Worm (Caenorhabditis elegans) whole organism, L2 larva: ENCODE measurements around the gene col-76.

Source experiments
- C34F6.9 ChIP-seq: fragments of 150-350 bp; optimal IDR thresholded peaks from 2 replicates; lab custom pipeline; 2014; ENCODE audit warnings: missing biosample characterization, missing genetic modification characterization
- F13H6.1 ChIP-seq: sonication (generic microtip); optimal IDR thresholded peaks from 2 replicates; lab custom pipeline; 2016; ENCODE audit warnings: missing genetic modification characterization, missing compliant biosample characterization
- R02D3.7 ChIP-seq: fragments of 150-350 bp; optimal IDR thresholded peaks from 2 replicates; lab custom pipeline; 2014; ENCODE audit warnings: missing biosample characterization, missing genetic modification characterization
- Y55F3AM.14 ChIP-seq: fragments of 200-800 bp; sonication (Bioruptor generic); optimal IDR thresholded peaks from 2 replicates; lab custom pipeline; 2018; ENCODE audit warnings: mild to moderate bottlenecking, missing genetic modification characterization, missing compliant biosample characterization
- alr-1 ChIP-seq: fragments of 150-350 bp; optimal IDR thresholded peaks from 2 replicates; lab custom pipeline; 2014; ENCODE audit warnings: missing biosample characterization, missing genetic modification characterization
- aly-2 ChIP-seq: fragments of 150-350 bp; optimal IDR thresholded peaks from 2 replicates; lab custom pipeline; 2014; ENCODE audit warnings: missing biosample characterization, missing genetic modification characterization
- ama-1 ChIP-seq: fragments of 150-350 bp; optimal IDR thresholded peaks from 2 replicates; lab custom pipeline; 2018; ENCODE audit warnings: inconsistent platforms
- blmp-1 ChIP-seq: sonication (generic microtip); optimal IDR thresholded peaks from 2 replicates; lab custom pipeline; 2017; ENCODE audit warnings: missing genetic modification characterization, mild to moderate bottlenecking, missing compliant biosample characterization, antibody characterized with exemption, moderate library complexity; ENCODE audit not compliant: insufficient read depth
- ceh-16 ChIP-seq: fragments of 150-350 bp; optimal IDR thresholded peaks from 2 replicates; lab custom pipeline; 2014; ENCODE audit warnings: missing biosample characterization, missing genetic modification characterization
- ceh-82 ChIP-seq: fragments of 150-350 bp; optimal IDR thresholded peaks from 2 replicates; lab custom pipeline; 2014; ENCODE audit warnings: missing biosample characterization, missing genetic modification characterization
- crh-2 ChIP-seq: sonication (generic microtip); optimal IDR thresholded peaks from 2 replicates; lab custom pipeline; 2017; ENCODE audit warnings: missing biosample characterization, missing genetic modification characterization
- dmd-4 ChIP-seq: sonication (generic microtip); optimal IDR thresholded peaks from 2 replicates; lab custom pipeline; 2017; ENCODE audit warnings: missing biosample characterization, missing genetic modification characterization
- egl-27 ChIP-seq: sonication (generic microtip); optimal IDR thresholded peaks from 3 replicates; lab custom pipeline; 2017; ENCODE audit warnings: missing biosample characterization, missing genetic modification reagents, missing genetic modification characterization
- elt-1 ChIP-seq: fragments of 150-350 bp; optimal IDR thresholded peaks from 2 replicates; lab custom pipeline; 2014; ENCODE audit warnings: missing biosample characterization, missing genetic modification characterization
- lin-11 ChIP-seq: fragments of 150-350 bp; sonication (generic microtip); optimal IDR thresholded peaks from 2 replicates; lab custom pipeline; 2014; ENCODE audit warnings: missing biosample characterization, missing genetic modification characterization, inconsistent platforms, mixed read lengths
- lin-13 ChIP-seq: fragments of 150-350 bp; optimal IDR thresholded peaks from 2 replicates; lab custom pipeline; 2014; ENCODE audit warnings: missing biosample characterization, missing genetic modification reagents, missing genetic modification characterization
- lin-39 ChIP-seq: fragments of 150-350 bp; optimal IDR thresholded peaks from 2 replicates; lab custom pipeline; 2014; ENCODE audit warnings: missing biosample characterization, missing genetic modification reagents, missing genetic modification characterization
- mab-5 ChIP-seq: fragments of 150-350 bp; optimal IDR thresholded peaks from 2 replicates; lab custom pipeline; 2014; ENCODE audit warnings: missing biosample characterization, missing genetic modification characterization
- mdl-1 ChIP-seq, 2 experiments: fragments of 150-350 bp in 1 of 2; sonication (generic microtip) in 1 of 2; optimal IDR thresholded peaks; 2 replicates each; lab custom pipeline; 2017; ENCODE audit warnings: missing biosample characterization in 2 of 2, missing genetic modification characterization in 2 of 2
- nhr-11 ChIP-seq: fragments of 150-350 bp; optimal IDR thresholded peaks from 2 replicates; lab custom pipeline; 2014; ENCODE audit warnings: missing biosample characterization, missing genetic modification characterization
- nhr-12 ChIP-seq: fragments of 150-350 bp; optimal IDR thresholded peaks from 2 replicates; lab custom pipeline; 2014; ENCODE audit warnings: missing biosample characterization, missing genetic modification characterization
- nhr-129 ChIP-seq: fragments of 150-350 bp; optimal IDR thresholded peaks from 2 replicates; lab custom pipeline; 2014; ENCODE audit warnings: missing biosample characterization, missing genetic modification characterization
- nhr-21 ChIP-seq: fragments of 150-350 bp; optimal IDR thresholded peaks from 2 replicates; lab custom pipeline; 2014; ENCODE audit warnings: missing biosample characterization, missing genetic modification characterization
- nhr-23 ChIP-seq: fragments of 150-350 bp; optimal IDR thresholded peaks from 2 replicates; lab custom pipeline; 2014; ENCODE audit warnings: missing biosample characterization, missing genetic modification reagents, missing genetic modification characterization
- nhr-77 ChIP-seq: fragments of 150-350 bp; optimal IDR thresholded peaks from 2 replicates; lab custom pipeline; 2014; ENCODE audit warnings: missing biosample characterization, missing genetic modification characterization
- peb-1 ChIP-seq: fragments of 150-350 bp; optimal IDR thresholded peaks from 2 replicates; lab custom pipeline; 2014; ENCODE audit warnings: missing biosample characterization, missing genetic modification characterization
- sem-4 ChIP-seq: fragments of 150-350 bp; optimal IDR thresholded peaks from 2 replicates; lab custom pipeline; 2014; ENCODE audit warnings: missing biosample characterization, missing genetic modification reagents, missing genetic modification characterization
- skn-1 ChIP-seq: sonication (generic microtip); optimal IDR thresholded peaks from 2 replicates; lab custom pipeline; 2017; ENCODE audit warnings: missing biosample characterization, missing genetic modification characterization
- sma-3 ChIP-seq: sonication (generic microtip); optimal IDR thresholded peaks from 2 replicates; lab custom pipeline; 2016; ENCODE audit warnings: missing genetic modification reagents, missing genetic modification characterization, missing compliant biosample characterization
- sma-9 ChIP-seq, 2 experiments: fragments of 150-350 bp in 1 of 2; sonication (generic microtip) in 1 of 2; optimal IDR thresholded peaks; 2 replicates each; lab custom pipeline; 2014 to 2016; ENCODE audit warnings: missing genetic modification characterization in 2 of 2, mild to moderate bottlenecking in 1 of 2, missing biosample characterization in 1 of 2, missing compliant biosample characterization in 1 of 2, missing genetic modification reagents in 1 of 2, moderate library complexity in 1 of 2
- snpc-4 ChIP-seq: fragments of 150-350 bp; optimal IDR thresholded peaks from 2 replicates; lab custom pipeline; 2014; ENCODE audit warnings: missing biosample characterization, missing genetic modification characterization
- unc-39 ChIP-seq: fragments of 150-350 bp; optimal IDR thresholded peaks from 2 replicates; lab custom pipeline; 2014; ENCODE audit warnings: missing biosample characterization, missing genetic modification characterization
- unc-55 ChIP-seq: fragments of 150-350 bp; sonication (generic microtip); optimal IDR thresholded peaks from 3 replicates; lab custom pipeline; 2014; ENCODE audit warnings: missing biosample characterization, missing genetic modification reagents, missing genetic modification characterization
- unc-62 ChIP-seq: fragments of 150-350 bp; optimal IDR thresholded peaks from 2 replicates; lab custom pipeline; 2014; ENCODE audit warnings: missing biosample characterization, missing genetic modification reagents, missing genetic modification characterization
- zag-1 ChIP-seq: fragments of 150-350 bp; optimal IDR thresholded peaks from 2 replicates; lab custom pipeline; 2014; ENCODE audit warnings: missing biosample characterization, missing genetic modification characterization
- ztf-11 ChIP-seq: sonication (generic microtip); optimal IDR thresholded peaks from 2 replicates; lab custom pipeline; 2017; ENCODE audit warnings: missing biosample characterization, missing genetic modification characterization
- ztf-4 ChIP-seq: fragments of 150-350 bp; optimal IDR thresholded peaks from 2 replicates; lab custom pipeline; 2014; ENCODE audit warnings: missing biosample characterization, missing genetic modification characterization

Gene col-76

DNA sequence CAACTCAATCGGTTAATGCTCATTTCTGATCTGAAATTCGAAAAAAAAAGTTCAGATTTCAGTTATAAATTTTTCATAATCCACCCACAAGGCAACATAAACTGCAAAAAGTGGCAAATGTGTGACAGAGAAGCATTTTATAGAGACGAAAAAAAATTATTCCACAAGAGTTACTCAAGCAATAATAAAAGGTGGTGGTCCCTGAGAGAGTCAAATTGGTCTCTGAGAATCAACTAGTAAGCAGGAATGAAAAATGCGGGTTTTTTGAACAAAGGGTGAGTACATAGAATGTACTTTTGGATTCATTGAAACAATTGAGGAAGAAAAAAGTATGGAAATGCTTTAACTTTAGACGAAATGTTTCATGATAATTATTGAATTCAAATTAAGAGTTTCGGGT is 33.8 kb upstream of the col-76 start, which contains the start of gene T05C12.11:
Gene T05C12.11, minus strand, starts transcription at position 101 of the 400 bp plus-strand sequence.
- TF ChIP-seq aly-2 (tag; lab: Kevin White, UChicago) (no peak), dmd-4 (no peak), unc-39 (tag; lab: Kevin White, UChicago) (no peak), alr-1 (tag; lab: Kevin White, UChicago) (no peak)

DNA sequence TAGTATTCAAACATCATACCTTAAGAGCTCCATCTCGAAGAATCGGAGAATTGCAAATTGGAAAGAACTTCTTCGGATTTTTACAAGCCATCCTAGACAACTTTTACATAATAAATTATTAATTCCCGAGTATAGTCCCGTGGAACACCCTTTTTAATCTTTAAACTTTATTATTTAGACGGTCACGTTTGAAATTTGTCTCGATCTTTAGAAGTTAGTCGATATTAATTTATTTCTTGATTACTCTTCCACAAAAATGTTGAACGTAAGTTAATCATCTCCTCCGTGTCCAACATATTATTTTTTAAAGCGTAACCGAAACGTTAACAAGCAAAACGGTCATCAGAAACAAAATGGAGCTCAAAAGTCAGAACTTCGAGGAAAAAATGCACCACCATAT is 30.7 kb upstream of the col-76 start, which contains the start of the genes decr-1.3 and T05C12.1:
Gene decr-1.3, minus strand, starts transcription at position 101 of the 400 bp plus-strand sequence.
Gene T05C12.1, plus strand, starts transcription at position 232 of the 400 bp plus-strand sequence.
- TF ChIP-seq F13H6.1 (tag; lab: Kevin White, UChicago) (no peak), mdl-1 (tag; optimal IDR thresholded peaks at IDR 0.05; lab: Kevin White, UChicago) (no peak), snpc-4 (tag; lab: Kevin White, UChicago) (no peak), zag-1 (tag; lab: Kevin White, UChicago) (no peak), ama-1 (no peak), unc-55 (GFP tag; lab: Kevin White, UChicago) (no peak), R02D3.7 (tag; lab: Kevin White, UChicago) (no peak), blmp-1 (tag; lab: Kevin White, UChicago) (no peak), Y55F3AM.14 (GFP tag; lab: Kevin White, UChicago) (no peak)
- TF ChIP-seq, all 48 proteins: peak for 0

DNA sequence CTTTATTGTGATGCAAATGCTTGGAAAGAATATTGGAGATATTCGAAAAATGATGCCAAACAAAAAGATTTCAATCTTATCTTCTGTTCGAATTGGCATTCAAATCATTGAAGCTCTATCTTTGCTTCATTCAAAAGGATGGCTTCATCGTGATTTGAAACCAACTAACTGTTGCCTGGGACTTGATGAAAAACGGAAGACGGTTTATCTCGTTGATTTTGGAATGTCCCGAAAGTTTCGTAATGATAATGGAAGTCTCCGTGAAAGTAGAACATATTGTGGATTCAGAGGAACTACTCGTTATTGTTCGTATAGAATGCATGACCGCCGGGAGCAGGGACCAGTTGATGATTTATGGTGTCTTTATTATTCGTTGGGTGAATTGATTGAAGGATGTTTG is 30.0 kb upstream of the col-76 start:
- TF ChIP-seq ztf-11 (no peak), F13H6.1 (tag; lab: Kevin White, UChicago) (no peak), C34F6.9 (tag; lab: Kevin White, UChicago) (no peak), ceh-82 (tag; lab: Kevin White, UChicago) (no peak), egl-27 (tag; lab: Kevin White, UChicago) (no peak), snpc-4 (tag; lab: Kevin White, UChicago) (no peak)

DNA sequence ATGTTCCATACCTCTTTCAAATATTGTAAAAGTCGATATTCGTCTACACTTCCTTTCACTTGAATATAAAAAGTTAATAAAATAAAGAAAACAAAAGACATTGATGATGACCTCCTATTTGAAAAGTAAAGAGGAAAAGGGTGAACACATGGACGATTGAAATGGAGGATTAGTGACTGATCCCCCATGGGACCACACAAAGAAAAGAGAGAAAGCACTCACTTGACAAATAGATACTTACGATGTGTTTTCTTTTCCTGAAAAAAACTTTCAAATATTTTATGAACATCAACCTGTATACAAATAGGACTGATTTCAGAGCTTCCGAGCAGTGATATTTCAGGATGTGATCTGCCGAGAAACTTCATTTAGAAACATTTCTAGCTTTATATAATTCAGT is 27.0 kb upstream of the col-76 start, which contains the start of gene acr-14:
Gene acr-14, minus strand, starts transcription at position 101 of the 400 bp plus-strand sequence.
- no peak for TF ChIP-seq ceh-82 (tag; lab: Kevin White, UChicago)
- TF ChIP-seq nhr-12 (tag; lab: Kevin White, UChicago), result no peak
- TF ChIP-seq sma-9 (GFP tag; optimal IDR thresholded peaks at IDR 0.05; lab: Kevin White, UChicago), result no peak
- no peak for TF ChIP-seq sma-9 (tag; optimal IDR thresholded peaks at IDR 0.05; lab: Kevin White, UChicago)
- no peak for TF ChIP-seq ceh-16
- TF ChIP-seq egl-27 (tag; lab: Kevin White, UChicago), result no peak
- no peak for TF ChIP-seq peb-1 (tag; lab: Kevin White, UChicago)
- no peak for TF ChIP-seq dmd-4
- TF ChIP-seq nhr-21 (tag; lab: Kevin White, UChicago), result no peak
- TF ChIP-seq lin-11 (tag; lab: Kevin White, UChicago), result no peak
- no peak for TF ChIP-seq mab-5 (tag; lab: Kevin White, UChicago)
- TF ChIP-seq nhr-129 (tag; lab: Kevin White, UChicago), result no peak
- TF ChIP-seq sma-3, result no peak
- no peak for TF ChIP-seq snpc-4 (tag; lab: Kevin White, UChicago)
- TF ChIP-seq nhr-23 (tag; lab: Kevin White, UChicago), result no peak
- no peak for TF ChIP-seq ama-1
- no peak for TF ChIP-seq ztf-4
- no peak for TF ChIP-seq R02D3.7 (tag; lab: Kevin White, UChicago)
- no peak for TF ChIP-seq lin-39 (tag; lab: Kevin White, UChicago)
- TF ChIP-seq F13H6.1 (tag; lab: Kevin White, UChicago), result no peak
- TF ChIP-seq mdl-1 (tag; optimal IDR thresholded peaks at IDR 0.05; lab: Kevin White, UChicago), result no peak

DNA sequence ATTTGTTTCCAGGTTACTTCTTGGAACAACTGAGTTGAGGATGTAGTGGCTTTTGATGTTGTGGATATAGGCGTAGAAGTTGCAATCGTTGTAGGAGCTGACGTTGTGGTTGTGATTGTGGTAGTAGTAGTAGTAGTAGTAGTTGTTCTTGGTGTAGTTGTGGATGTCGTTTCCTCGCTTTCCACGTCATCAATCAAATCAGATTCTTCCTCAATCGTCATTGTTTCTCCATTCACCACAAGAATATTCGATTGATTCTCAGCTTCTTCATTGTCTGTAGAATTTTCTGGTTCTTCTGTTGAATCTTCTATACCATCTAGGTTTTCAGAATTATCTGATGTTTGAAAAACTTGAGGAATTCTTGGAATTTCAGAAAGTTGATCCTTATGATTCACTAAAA is 25.5 kb upstream of the col-76 start:
- TF ChIP-seq nhr-23 (tag; lab: Kevin White, UChicago), result no peak
- TF ChIP-seq unc-62, result no peak
- no peak for TF ChIP-seq elt-1
- no peak for TF ChIP-seq sma-9 (GFP tag; optimal IDR thresholded peaks at IDR 0.05; lab: Kevin White, UChicago)
- no peak for TF ChIP-seq sma-9 (tag; optimal IDR thresholded peaks at IDR 0.05; lab: Kevin White, UChicago)

DNA sequence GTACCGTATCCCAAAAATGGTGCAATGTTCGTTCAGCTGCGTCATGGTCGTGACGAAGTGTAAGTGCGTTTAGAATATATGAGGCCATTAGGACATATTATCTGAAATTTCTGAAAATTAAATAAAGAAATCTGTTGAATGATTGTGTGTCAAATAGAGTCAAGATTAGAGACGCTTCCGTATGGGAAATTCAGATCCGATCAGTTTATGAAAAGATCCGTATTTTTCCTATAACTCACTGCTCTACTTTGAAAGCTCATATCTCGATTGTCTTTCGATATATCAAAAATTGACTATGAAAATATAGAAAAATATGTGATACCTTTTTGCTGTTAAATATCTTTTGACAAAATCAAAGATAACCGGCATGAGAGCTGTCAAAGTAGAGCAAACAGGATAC is 23.9 kb upstream of the col-76 start, which contains the start of gene T05C12.4:
Gene T05C12.4, minus strand, starts transcription at position 101 of the 400 bp plus-strand sequence.
- no peak for TF ChIP-seq nhr-11
- no peak for TF ChIP-seq F13H6.1 (tag; lab: Kevin White, UChicago)
- no peak for TF ChIP-seq lin-13
- no peak for TF ChIP-seq blmp-1 (tag; lab: Kevin White, UChicago)
- TF ChIP-seq ztf-4, result no peak
- no peak for TF ChIP-seq dmd-4
- no peak for TF ChIP-seq crh-2 (tag; lab: Kevin White, UChicago)
- no peak for TF ChIP-seq snpc-4 (tag; lab: Kevin White, UChicago)
- TF ChIP-seq mdl-1 (tag; optimal IDR thresholded peaks at IDR 0.05; lab: Kevin White, UChicago), result no peak
- TF ChIP-seq sem-4 (tag; lab: Kevin White, UChicago), result no peak
- no peak for TF ChIP-seq C34F6.9 (tag; lab: Kevin White, UChicago)
- no peak for TF ChIP-seq skn-1 (tag; lab: Kevin White, UChicago)
- no peak for TF ChIP-seq egl-27 (tag; lab: Kevin White, UChicago)
- TF ChIP-seq aly-2 (tag; lab: Kevin White, UChicago), result no peak
- TF ChIP-seq lin-39 (tag; lab: Kevin White, UChicago), result no peak
- TF ChIP-seq Y55F3AM.14 (GFP tag; lab: Kevin White, UChicago), result no peak
- no peak for TF ChIP-seq nhr-77 (tag; lab: Kevin White, UChicago)
- TF ChIP-seq unc-55 (GFP tag; lab: Kevin White, UChicago), result no peak
- TF ChIP-seq, all 48 proteins: peak for 0
